Worm (Caenorhabditis elegans): ENCODE results near the gene K02D10.4.

Gene K02D10.4

DNA sequence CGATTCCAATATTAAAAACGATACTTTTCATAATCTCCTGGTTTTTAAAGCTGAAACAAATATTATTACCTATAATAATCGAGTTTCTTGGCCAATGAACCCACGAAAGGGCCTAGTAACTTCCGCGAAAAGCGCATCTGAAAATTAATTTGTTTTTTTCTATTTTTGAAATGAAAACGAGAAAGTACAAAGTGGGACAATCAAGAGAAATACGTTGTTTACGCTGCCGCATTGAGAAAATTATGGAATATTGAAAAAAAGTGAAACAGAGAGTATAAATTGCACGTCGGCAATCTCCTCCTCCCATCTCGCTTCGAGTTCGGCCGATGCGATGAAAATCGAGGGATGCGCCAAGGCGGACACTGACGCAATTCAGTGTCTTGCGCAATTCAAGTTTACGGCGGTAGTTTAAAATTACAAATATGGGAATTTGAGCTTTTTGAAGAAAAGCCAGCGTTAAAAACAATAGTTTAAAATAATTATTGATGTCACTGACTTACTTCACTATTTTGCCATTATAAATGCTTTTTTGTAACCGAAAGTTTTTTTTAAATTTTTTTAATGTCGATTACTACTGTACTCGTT, 38.4 kb downstream of the K02D10.4 start, which contains the start of gene pdhk-2:
TSS of gene pdhk-2 (minus strand) at position 137 of the 585 bp plus-strand sequence.
- TF ChIP-seq elt-1 (tag; optimal IDR thresholded peaks at IDR 0.05) (no peak), sem-4 (tag; optimal IDR thresholded peaks at IDR 0.05) (peak; percentile 90), nhr-23 (tag; optimal IDR thresholded peaks at IDR 0.05) (no peak), nhr-77 (tag; optimal IDR thresholded peaks at IDR 0.05) (peak; percentile 85), nhr-6 (tag; optimal IDR thresholded peaks at IDR 0.05) (peak; percentile 75), mbf-1 (tag; optimal IDR thresholded peaks at IDR 0.05) (no peak), skn-1 (tag; optimal IDR thresholded peaks at IDR 0.05) (no peak), F13H6.1 (tag; optimal IDR thresholded peaks at IDR 0.05) (peak; percentile 94), lsy-2 (tag; optimal IDR thresholded peaks at IDR 0.05) (peak; percentile 92 to 96), ceh-82 (tag; optimal IDR thresholded peaks at IDR 0.05) (peak; percentile 77), lin-11 (tag; optimal IDR thresholded peaks at IDR 0.05) (peak; percentile 92), lin-13 (GFP tag; optimal IDR thresholded peaks at IDR 0.05) (peak; percentile 92), blmp-1 (tag; optimal IDR thresholded peaks at IDR 0.05; ENCODE audit: insufficient read depth) (peak; percentile 47), Y55F3AM.14 (GFP tag; optimal IDR thresholded peaks at IDR 0.05) (peak; percentile 65), unc-62 (GFP tag; optimal IDR thresholded peaks at IDR 0.05) (peak; percentile 57), ztf-1 (GFP tag; conservative IDR thresholded peaks at IDR 0.05) (no peak), mab-5 (tag; optimal IDR thresholded peaks at IDR 0.05) (peak; percentile 92), egl-27 (tag; optimal IDR thresholded peaks at IDR 0.05) (peak; percentile 87), nhr-237 (tag; optimal IDR thresholded peaks at IDR 0.05) (no peak), zag-1 (tag; optimal IDR thresholded peaks at IDR 0.05) (peak; percentile 91), ztf-11 (tag; optimal IDR thresholded peaks at IDR 0.05) (peak; percentile 43), dmd-4 (tag; optimal IDR thresholded peaks at IDR 0.05) (no peak), alr-1 (tag; optimal IDR thresholded peaks at IDR 0.05) (no peak), lin-39 (tag; optimal IDR thresholded peaks at IDR 0.05) (no peak), sma-9 (GFP tag; optimal IDR thresholded peaks at IDR 0.05) (peak; percentile 95), sma-9 (tag; optimal IDR thresholded peaks at IDR 0.05) (no peak), ceh-16 (tag; optimal IDR thresholded peaks at IDR 0.05) (peak; percentile 92), ZK546.5 (tag; optimal IDR thresholded peaks at IDR 0.05) (peak; percentile 64), elt-3 (tag; optimal IDR thresholded peaks at IDR 0.05) (no peak), peb-1 (tag; optimal IDR thresholded peaks at IDR 0.05) (no peak), nhr-12 (tag; optimal IDR thresholded peaks at IDR 0.05) (peak; percentile 8), ama-1 (optimal IDR thresholded peaks at IDR 0.05) (peak; percentile 45), sma-3 (GFP tag; optimal IDR thresholded peaks at IDR 0.05) (peak; percentile 93), ztf-4 (tag; optimal IDR thresholded peaks at IDR 0.05) (peak; percentile 90), nhr-21 (tag; optimal IDR thresholded peaks at IDR 0.05) (peak; percentile 89), nhr-129 (tag; optimal IDR thresholded peaks at IDR 0.05) (peak; percentile 92), crh-2 (tag; optimal IDR thresholded peaks at IDR 0.05) (peak; percentile 95), R02D3.7 (tag; optimal IDR thresholded peaks at IDR 0.05) (peak; percentile 71), C34F6.9 (tag; optimal IDR thresholded peaks at IDR 0.05) (peak; percentile 98), snpc-4 (tag; optimal IDR thresholded peaks at IDR 0.05) (peak; percentile 61), unc-39 (tag; optimal IDR thresholded peaks at IDR 0.05) (no peak), nhr-10 (tag; optimal IDR thresholded peaks at IDR 0.05) (peak; percentile 75), fos-1 (tag; optimal IDR thresholded peaks at IDR 0.05) (peak; percentile 89), unc-55 (GFP tag; optimal IDR thresholded peaks at IDR 0.05) (peak; percentile 99), nhr-25 (tag; optimal IDR thresholded peaks at IDR 0.05) (peak; percentile 93), gmeb-1 (tag; optimal IDR thresholded peaks at IDR 0.05) (peak; percentile 99), nhr-11 (tag; optimal IDR thresholded peaks at IDR 0.05) (no peak), mdl-1 (tag; optimal IDR thresholded peaks at IDR 0.05) (peak in 1 of 2 experiments; percentile 66), aly-2 (tag; optimal IDR thresholded peaks at IDR 0.05) (no peak)
